Fruit fly (Drosophila melanogaster) whole organism, prepupa: Measurements from ENCODE around the gene CG6508.

Experiments
- Blimp-1 ChIP-seq: fragments of 200-800 bp; sonication (Bioruptor generic); optimal IDR thresholded peaks from 3 replicates; lab custom pipeline; 2017; ENCODE audit warnings: missing biosample characterization, missing genetic modification characterization, mild to moderate bottlenecking, moderate library complexity, missing genetic modification reagents
- CG16779 ChIP-seq: fragments of 200-800 bp; sonication (Bioruptor generic); optimal IDR thresholded peaks from 3 replicates; lab custom pipeline; 2017; ENCODE audit warnings: missing biosample characterization, mild to moderate bottlenecking, missing genetic modification characterization
- CG6163 ChIP-seq: fragments of 200-800 bp; sonication (Bioruptor generic); IDR thresholded peaks from 3 replicates; pipeline ENCODE4 v1.3.6; 2022; ENCODE audit warnings: missing biosample characterization, missing genetic modification characterization
- CG8119 ChIP-seq: fragments of 200-800 bp; sonication (Bioruptor generic); IDR thresholded peaks from 3 replicates; pipeline ENCODE4 v1.3.6; 2022; ENCODE audit warnings: missing biosample characterization, missing genetic modification characterization
- Eip78C ChIP-seq: fragments of 200-800 bp; sonication (Bioruptor generic); peaks from one replicate; lab custom pipeline; 2016; ENCODE audit warnings: missing biosample characterization, missing genetic modification characterization
- Ets96B ChIP-seq: fragments of 200-800 bp; optimal IDR thresholded peaks from 2 replicates; lab custom pipeline; 2019; ENCODE audit warnings: missing biosample characterization, mild to moderate bottlenecking, missing genetic modification characterization, moderate library complexity
- Hr4 ChIP-seq: fragments of 200-800 bp; sonication (Bioruptor generic); optimal IDR thresholded peaks from 3 replicates; lab custom pipeline; 2016; ENCODE audit warnings: missing biosample characterization, missing genetic modification characterization
- Sox102F ChIP-seq: fragments of 200-800 bp; sonication (Bioruptor generic); optimal IDR thresholded peaks from 2 replicates; lab custom pipeline; 2016; ENCODE audit warnings: missing biosample characterization, mild to moderate bottlenecking, missing genetic modification characterization
- Sox14 ChIP-seq: fragments of 200-800 bp; sonication (Bioruptor generic); optimal IDR thresholded peaks from 3 replicates; lab custom pipeline; 2016; ENCODE audit warnings: missing biosample characterization, missing genetic modification characterization
- cyc ChIP-seq: fragments of 200-800 bp; sonication (Bioruptor generic); optimal IDR thresholded peaks from 3 replicates; lab custom pipeline; 2016; ENCODE audit warnings: missing biosample characterization, missing genetic modification characterization
- fd85E ChIP-seq: fragments of 200-800 bp; sonication (Bioruptor generic); optimal IDR thresholded peaks from 3 replicates; lab custom pipeline; 2016; ENCODE audit warnings: missing biosample characterization, missing genetic modification characterization
- lz ChIP-seq: fragments of 200-800 bp; sonication (Bioruptor generic); optimal IDR thresholded peaks from 3 replicates; lab custom pipeline; 2016; ENCODE audit warnings: missing biosample characterization, missing genetic modification characterization
- spab ChIP-seq: fragments of 200-800 bp; sonication (Bioruptor generic); optimal IDR thresholded peaks from 2 replicates; lab custom pipeline; 2017; ENCODE audit warnings: missing biosample characterization, mild to moderate bottlenecking, missing genetic modification characterization, missing genetic modification reagents
- vri ChIP-seq: fragments of 200-800 bp; sonication (Bioruptor generic); optimal IDR thresholded peaks from 3 replicates; lab custom pipeline; 2016; ENCODE audit warnings: missing biosample characterization, mild to moderate bottlenecking, missing genetic modification characterization

dm6 chr2L:10841619-10842018, 22.7 kb downstream of the CG6508 start:
- TF ChIP-seq Hr4 (GFP tag; lab: Kevin White, UChicago) (no peak), CG8119 (GFP tag; lab: Robert Waterston, UW) (no peak), lz (no peak), vri (GFP tag; lab: Kevin White, UChicago) (no peak), spab (GFP tag; lab: Kevin White, UChicago) (no peak), fd85E (no peak), Sox14 (GFP tag; lab: Kevin White, UChicago) (no peak), cyc (GFP tag; lab: Kevin White, UChicago) (no peak), CG6163 (GFP tag; lab: Robert Waterston, UW) (no peak), CG16779 (no peak), Blimp-1 (GFP tag; lab: Kevin White, UChicago) (no peak), Ets96B (tag; lab: Kevin White, UChicago) (no peak), Sox102F (GFP tag; lab: Kevin White, UChicago) (no peak), Eip78C (GFP tag; lab: Kevin White, UChicago) (no peak)
